Worm (Caenorhabditis elegans): ENCODE results near the gene mltn-3.

- no peak for TF ChIP-seq dmd-6 (GFP tag; IDR thresholded peaks at IDR 0.05)
- TF ChIP-seq daf-19 (GFP tag; conservative IDR thresholded peaks at IDR 0.05), result no peak
- no peak for TF ChIP-seq nhr-76 (tag; optimal IDR thresholded peaks at IDR 0.05)
- TF ChIP-seq lin-1 (GFP tag; IDR thresholded peaks at IDR 0.05), result no peak
- TF ChIP-seq pha-4 (GFP tag; IDR thresholded peaks at IDR 0.05), result no peak
- no peak for TF ChIP-seq pha-4 (tag; optimal IDR thresholded peaks at IDR 0.05)
- no peak for TF ChIP-seq ceh-82 (tag; optimal IDR thresholded peaks at IDR 0.05)
Observed at ce11 chrII:13903482-13903881, 12.7 kb upstream of the mltn-3 start.

All from whole organism, L4 larva.